Worm (Caenorhabditis elegans) whole organism, L1 larva: Measurements from ENCODE around the gene lips-15.

ENCODE experiments used
- aly-2 ChIP-seq: fragments of 150-350 bp; optimal IDR thresholded peaks from 2 replicates; lab custom pipeline; 2014; ENCODE audit warnings: missing biosample characterization, missing genetic modification characterization
- ceh-82 ChIP-seq, 3 experiments: fragments of 150-350 bp in 1 of 3; sonication (generic microtip) in 2 of 3; optimal IDR thresholded peaks; 2 replicates each; lab custom pipeline; 2014 to 2017; ENCODE audit warnings: missing biosample characterization in 3 of 3, missing genetic modification characterization in 3 of 3
- lin-14 ChIP-seq: fragments of 200-800 bp; sonication (Bioruptor generic); optimal IDR thresholded peaks from 2 replicates; lab custom pipeline; 2018; ENCODE audit warnings: mild to moderate bottlenecking, missing genetic modification characterization, moderate library complexity, missing compliant biosample characterization
- lin-15B ChIP-seq: fragments of 150-350 bp; sonication (generic microtip); optimal IDR thresholded peaks from 3 replicates; lab custom pipeline; 2014; ENCODE audit warnings: missing biosample characterization, missing genetic modification characterization
- nhr-19 ChIP-seq: fragments of 200-800 bp; sonication (Bioruptor generic); conservative IDR thresholded peaks from 2 replicates; pipeline ENCODE4 v1.3.6; 2022; ENCODE audit warnings: missing genetic modification characterization, missing compliant biosample characterization
- nhr-77 ChIP-seq: fragments of 150-350 bp; optimal IDR thresholded peaks from 2 replicates; lab custom pipeline; 2014; ENCODE audit warnings: missing biosample characterization, missing genetic modification characterization
- nhr-84 ChIP-seq: sonication (generic microtip); optimal IDR thresholded peaks from 2 replicates; lab custom pipeline; 2017; ENCODE audit warnings: missing biosample characterization, missing genetic modification characterization
- snpc-4 ChIP-seq: fragments of 150-350 bp; optimal IDR thresholded peaks from 2 replicates; lab custom pipeline; 2014; ENCODE audit warnings: missing biosample characterization, missing genetic modification characterization
- tbx-2 ChIP-seq: sonication (generic microtip); optimal IDR thresholded peaks from 2 replicates; lab custom pipeline; 2016; ENCODE audit warnings: missing genetic modification characterization, missing compliant biosample characterization
- unc-86 ChIP-seq: sonication (generic microtip); optimal IDR thresholded peaks from 2 replicates; lab custom pipeline; 2016; ENCODE audit warnings: missing genetic modification characterization, missing compliant biosample characterization
- ztf-11 ChIP-seq, 2 experiments: sonication (generic microtip); optimal IDR thresholded peaks; 2 replicates each; lab custom pipeline; 2016 to 2017; ENCODE audit warnings: missing genetic modification characterization in 2 of 2, missing biosample characterization in 1 of 2, missing compliant biosample characterization in 1 of 2

DNA sequence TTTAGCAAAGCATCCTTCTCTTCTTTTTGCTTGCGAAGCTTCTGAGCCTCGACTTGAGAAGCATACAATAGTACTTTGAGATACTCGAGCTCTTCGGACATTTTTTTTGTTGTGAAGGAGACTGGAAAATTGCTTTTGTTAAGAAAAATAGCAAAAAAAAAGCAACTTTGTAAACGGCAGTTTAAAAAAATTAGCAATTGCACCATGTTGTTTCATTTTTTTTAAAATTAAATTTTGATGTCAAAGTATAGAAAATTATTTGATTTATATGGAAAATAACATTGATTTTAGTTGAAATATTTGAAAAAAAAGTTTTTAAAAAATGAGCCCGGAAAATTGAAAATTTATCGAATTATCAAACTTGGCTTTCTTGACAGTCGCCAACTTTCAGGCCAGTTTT, 29.5 kb upstream of the lips-15 start, which contains the start of gene Y38E10A.3:
- TF ChIP-seq ztf-11 (tag; optimal IDR thresholded peaks at IDR 0.05; lab: Kevin White, UChicago) (no peak), unc-86 (no peak), tbx-2 (tag; lab: Kevin White, UChicago) (no peak), nhr-19 (GFP tag; lab: Robert Waterston, UW) (no peak), nhr-84 (tag; lab: Kevin White, UChicago) (no peak), snpc-4 (no peak), lin-15B (tag; lab: Kevin White, UChicago) (no peak), nhr-77 (no peak), lin-14 (GFP tag; lab: Kevin White, UChicago) (no peak), ceh-82 (tag; optimal IDR thresholded peaks at IDR 0.05; lab: Kevin White, UChicago) (no peak), aly-2 (tag; lab: Kevin White, UChicago) (no peak)
